Worm (Caenorhabditis elegans): ENCODE results near the gene C06A6.2.

C06A6.2 gene

DNA sequence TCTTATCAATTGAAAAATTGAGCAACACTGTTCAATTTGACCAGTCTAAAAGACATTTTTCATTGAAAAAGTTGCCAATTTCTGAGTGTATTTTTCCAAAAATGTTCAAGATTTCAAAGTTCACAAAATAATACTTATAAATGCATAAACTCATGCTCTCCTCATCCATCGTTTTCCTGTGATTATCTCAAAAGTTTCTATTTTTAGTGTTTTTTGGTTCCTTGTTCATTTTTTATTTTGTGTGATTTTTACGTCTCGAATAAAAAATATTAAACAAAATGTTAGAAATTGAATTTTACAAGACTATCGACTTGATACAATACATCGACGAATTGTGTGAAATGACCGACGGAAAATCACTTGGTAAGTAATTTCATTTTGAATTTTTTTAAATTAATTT is 35.3 kb downstream of the C06A6.2 start, which contains the start of gene atic-1:
TSS of gene atic-1 (plus strand) at position 301 of the 400 bp plus-strand sequence.
- no peak for TF ChIP-seq hif-1 (tag; optimal IDR thresholded peaks at IDR 0.05)
- TF ChIP-seq daf-12 (tag; optimal IDR thresholded peaks at IDR 0.05) = no peak
- no peak for TF ChIP-seq T26A8.4 (GFP tag; IDR thresholded peaks at IDR 0.05)
- no peak for TF ChIP-seq R02D3.7 (tag; optimal IDR thresholded peaks at IDR 0.05)
- no peak for TF ChIP-seq tra-1 (GFP tag; IDR thresholded peaks at IDR 0.05)
- no peak for TF ChIP-seq mep-1 (tag; optimal IDR thresholded peaks at IDR 0.05)
- TF ChIP-seq D1046.2 (GFP tag; IDR thresholded peaks at IDR 0.05) = no peak
- TF ChIP-seq F44E2.7 (GFP tag; IDR thresholded peaks at IDR 0.05) = no peak

DNA sequence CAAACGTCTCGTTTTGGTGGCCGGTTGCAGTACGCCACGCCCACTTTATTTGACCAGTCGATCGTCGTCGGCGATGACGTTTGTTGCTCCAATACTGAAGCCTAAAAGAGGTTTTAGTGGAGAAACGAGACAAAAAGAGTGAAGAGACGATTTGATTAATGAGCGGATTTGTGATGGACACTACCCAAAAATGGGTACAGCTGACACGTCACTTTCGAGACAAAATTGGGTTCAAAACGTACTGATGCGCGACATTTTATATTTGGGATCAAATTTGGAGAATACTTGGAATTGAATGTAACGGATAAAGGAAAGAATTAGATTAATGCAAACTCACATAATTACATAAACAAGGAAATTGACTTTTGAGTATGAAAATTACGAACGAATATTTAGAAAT is 51.0 kb downstream of the C06A6.2 start, which contains the start of gene ilys-4:
TSS of gene ilys-4 (minus strand) at position 101 of the 400 bp plus-strand sequence.
- TF ChIP-seq duxl-1 (tag; optimal IDR thresholded peaks at IDR 0.05; ENCODE audit: poor library complexity) = no peak
- no peak for TF ChIP-seq lim-7 (GFP tag; IDR thresholded peaks at IDR 0.05)
- no peak for TF ChIP-seq fos-1 (tag; optimal IDR thresholded peaks at IDR 0.05)
- no peak for TF ChIP-seq T26A8.4 (GFP tag; IDR thresholded peaks at IDR 0.05)
- TF ChIP-seq saeg-2 (GFP tag; IDR thresholded peaks at IDR 0.05) = no peak
- TF ChIP-seq F44E2.7 (GFP tag; IDR thresholded peaks at IDR 0.05) = no peak
- TF ChIP-seq ceh-28 (tag; optimal IDR thresholded peaks at IDR 0.05) = no peak
- TF ChIP-seq zip-2 (tag; optimal IDR thresholded peaks at IDR 0.05) = no peak
- no peak for TF ChIP-seq cey-2 (tag; optimal IDR thresholded peaks at IDR 0.05; ENCODE audit: borderline replicate concordance, insufficient read depth)
- no peak for TF ChIP-seq nhr-41 (GFP tag; IDR thresholded peaks at IDR 0.05)

DNA sequence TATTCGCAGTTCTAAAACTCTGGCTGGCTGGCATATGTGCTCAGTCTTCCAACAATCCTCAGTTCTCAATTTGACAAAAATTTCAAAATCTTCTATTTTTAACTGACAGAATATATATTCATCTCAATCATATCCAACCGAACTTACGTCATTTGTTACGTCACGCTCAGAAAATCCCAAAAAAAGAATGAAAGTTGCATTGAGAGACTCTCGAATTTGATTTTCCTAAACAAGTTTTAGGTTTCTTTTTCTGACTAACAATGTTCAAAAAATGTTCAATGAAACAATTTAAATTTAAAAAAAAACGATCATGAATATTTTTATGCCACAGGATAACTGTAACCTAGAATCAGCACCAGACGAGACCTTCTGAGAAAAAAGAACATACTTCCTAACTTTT is 51.5 kb downstream of the C06A6.2 start:
- no peak for TF ChIP-seq Y105C5A.15 (GFP tag; IDR thresholded peaks at IDR 0.05)
- no peak for TF ChIP-seq rbr-2 (tag; optimal IDR thresholded peaks at IDR 0.05)
- TF ChIP-seq nhr-41 (GFP tag; IDR thresholded peaks at IDR 0.05) = no peak
- peak; percentile 53 for TF ChIP-seq ces-1 (GFP tag; optimal IDR thresholded peaks at IDR 0.05)
- no peak for TF ChIP-seq lin-38 (GFP tag; IDR thresholded peaks at IDR 0.05)
- TF ChIP-seq mxl-2 (GFP tag; conservative IDR thresholded peaks at IDR 0.05) = no peak
- no peak for TF ChIP-seq lsy-2 (tag; optimal IDR thresholded peaks at IDR 0.05)
- TF ChIP-seq daf-8 (GFP tag; IDR thresholded peaks at IDR 0.05) = no peak
- TF ChIP-seq lin-29 (GFP tag; IDR thresholded peaks at IDR 0.05) = no peak
- TF ChIP-seq F26F4.8 (GFP tag; conservative IDR thresholded peaks at IDR 0.05) = no peak
- no peak for TF ChIP-seq ceh-28 (tag; optimal IDR thresholded peaks at IDR 0.05)
- TF ChIP-seq T20F7.1 (GFP tag; optimal IDR thresholded peaks at IDR 0.05) = no peak
- TF ChIP-seq fkh-10 (GFP tag; optimal IDR thresholded peaks at IDR 0.05) = peak; percentile 53

DNA sequence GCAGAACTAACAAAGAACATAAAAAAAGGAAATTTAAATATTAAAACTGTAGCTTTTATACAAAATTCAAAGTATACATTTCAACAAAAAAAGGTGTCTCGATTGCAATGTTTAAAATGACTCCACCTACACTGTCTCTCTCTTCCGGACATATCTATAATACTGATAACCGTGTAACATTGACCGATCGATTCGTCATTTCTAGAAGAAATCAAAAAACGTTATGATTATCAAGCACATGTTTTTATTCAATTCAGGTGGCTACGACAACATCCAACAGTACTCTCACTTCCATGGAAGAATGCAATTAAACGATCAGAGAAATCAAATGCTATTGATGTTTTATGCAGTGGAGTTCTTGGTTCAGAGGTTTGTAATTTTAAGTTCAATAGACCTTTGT is 52.1 kb downstream of the C06A6.2 start:
- TF ChIP-seq nhr-11 (tag; optimal IDR thresholded peaks at IDR 0.05) = no peak
- peak; percentile 19 for TF ChIP-seq hlh-30 (tag; optimal IDR thresholded peaks at IDR 0.05; ENCODE audit: insufficient read depth)
- no peak for TF ChIP-seq ceh-20 (GFP tag; IDR thresholded peaks at IDR 0.05)
- TF ChIP-seq ama-1 (optimal IDR thresholded peaks at IDR 0.05) = no peak
- no peak for TF ChIP-seq spr-1 (tag; optimal IDR thresholded peaks at IDR 0.05)
- TF ChIP-seq skn-1 (tag; optimal IDR thresholded peaks at IDR 0.05) = no peak
- no peak for TF ChIP-seq ztf-7 (tag; optimal IDR thresholded peaks at IDR 0.05)
- no peak for TF ChIP-seq madf-9 (GFP tag; conservative IDR thresholded peaks at IDR 0.05)
- TF ChIP-seq nhr-10 (tag; optimal IDR thresholded peaks at IDR 0.05) = no peak
- no peak for TF ChIP-seq daf-16 (GFP tag; optimal IDR thresholded peaks at IDR 0.05)
- TF ChIP-seq daf-16 (tag; optimal IDR thresholded peaks at IDR 0.05) = peak; percentile 73
- TF ChIP-seq ceh-44 (GFP tag; IDR thresholded peaks at IDR 0.05) = no peak
- no peak for TF ChIP-seq aly-2 (tag; optimal IDR thresholded peaks at IDR 0.05)
- TF ChIP-seq egl-27 (tag; optimal IDR thresholded peaks at IDR 0.05) = no peak
- no peak for TF ChIP-seq unc-39 (tag; optimal IDR thresholded peaks at IDR 0.05)
- no peak for TF ChIP-seq vab-7 (GFP tag; IDR thresholded peaks at IDR 0.05)
- peak; percentile 57 for TF ChIP-seq dve-1 (tag; optimal IDR thresholded peaks at IDR 0.05; ENCODE audit: insufficient read depth)
- TF ChIP-seq arid-1 (GFP tag; conservative IDR thresholded peaks at IDR 0.05) = no peak
- no peak for TF ChIP-seq nhr-76 (tag; optimal IDR thresholded peaks at IDR 0.05)
- 0 out of 2 replicates have a peak, but pooled peaks have one; percentile 9 for TF ChIP-seq php-3 (GFP tag; IDR thresholded peaks at IDR 0.05)
- no peak for TF ChIP-seq zip-2 (tag; optimal IDR thresholded peaks at IDR 0.05)
- no peak for TF ChIP-seq lin-13 (GFP tag; optimal IDR thresholded peaks at IDR 0.05)

All from whole organism, L4 larva.